Worm (Caenorhabditis elegans) whole organism, L4 larva: ENCODE data around the gene zmp-1.
A peak's percentile ranks its signal among the peaks of the same experiment; 100 is the strongest.

Experiments
- ZK546.5 ChIP-seq, 2 experiments: sonication (generic microtip); optimal IDR thresholded peaks; 2 replicates each; lab custom pipeline; 2017; ENCODE audit warnings: missing biosample characterization in 2 of 2, missing genetic modification characterization in 2 of 2
- dmd-9 ChIP-seq: fragments of 200-800 bp; sonication (Bioruptor generic); IDR thresholded peaks from 2 replicates; pipeline ENCODE4 v1.3.6; 2022; ENCODE audit warnings: missing genetic modification reagents, missing genetic modification characterization, missing compliant biosample characterization
- fkh-10 ChIP-seq: fragments of 150-350 bp; optimal IDR thresholded peaks from 2 replicates; lab custom pipeline; 2014; ENCODE audit warnings: missing biosample characterization, missing genetic modification reagents, missing genetic modification characterization
- lin-29 ChIP-seq: fragments of 200-800 bp; sonication (Bioruptor generic); IDR thresholded peaks from 2 replicates; pipeline ENCODE4 v1.3.6; 2022; ENCODE audit warnings: missing genetic modification reagents, missing genetic modification characterization, missing compliant biosample characterization
- lsy-2 ChIP-seq, 2 experiments: fragments of 150-350 bp in 1 of 2; sonication (generic microtip) in 1 of 2; optimal IDR thresholded peaks; 2 replicates each; lab custom pipeline; 2014 to 2017; ENCODE audit warnings: missing biosample characterization in 2 of 2, missing genetic modification characterization in 2 of 2
- spr-3 ChIP-seq: fragments of 200-800 bp; sonication (Bioruptor generic); optimal IDR thresholded peaks from 2 replicates; lab custom pipeline; 2018; ENCODE audit warnings: mild to moderate bottlenecking, missing genetic modification characterization, missing compliant biosample characterization

DNA sequence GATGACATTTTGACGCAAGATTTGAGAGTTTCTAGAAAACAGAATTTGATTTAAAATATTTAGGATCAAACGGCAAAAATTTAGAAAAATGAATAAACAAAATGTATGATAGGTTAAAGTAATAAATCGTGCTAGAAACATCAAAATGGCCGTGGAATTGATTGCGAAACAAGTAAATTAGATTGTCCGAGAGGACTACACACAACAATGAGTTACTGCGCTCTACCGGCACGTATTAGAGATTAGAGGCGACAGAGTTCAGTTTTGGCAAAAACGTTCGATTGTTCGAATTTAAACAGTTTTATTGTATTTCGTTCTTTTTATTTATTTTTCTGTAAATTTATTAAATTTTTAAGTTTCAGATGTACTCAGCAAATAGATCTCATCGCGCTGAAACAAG, 7.0 kb downstream of the zmp-1 start, which contains the start of the genes dnc-2 and bcl-7:
- TF ChIP-seq fkh-10 (no peak), spr-3 (GFP tag; lab: Kevin White, UChicago) (no peak), ZK546.5 (tag; optimal IDR thresholded peaks at IDR 0.05; lab: Kevin White, UChicago) (no peak), lsy-2 (tag; optimal IDR thresholded peaks at IDR 0.05; lab: Kevin White, UChicago) (peak in 1 of 2 experiments; percentile 84), dmd-9 (GFP tag; lab: Robert Waterston, UW) (no peak), lin-29 (GFP tag; lab: Robert Waterston, UW) (no peak)
